Fruit fly (Drosophila melanogaster) whole organism, prepupa: ENCODE results near the gene Pkg21D.

Experiments used
- Blimp-1 ChIP-seq: fragments of 200-800 bp; sonication (Bioruptor generic); optimal IDR thresholded peaks from 3 replicates; lab custom pipeline; 2017; ENCODE audit warnings: missing biosample characterization, missing genetic modification characterization, mild to moderate bottlenecking, moderate library complexity, missing genetic modification reagents
- CG10631 ChIP-seq: fragments of 200-800 bp; sonication (Bioruptor generic); optimal IDR thresholded peaks from 2 replicates; lab custom pipeline; 2016; ENCODE audit warnings: missing biosample characterization, missing genetic modification characterization
- CG11294 ChIP-seq: fragments of 200-800 bp; sonication (Bioruptor generic); IDR thresholded peaks from 2 replicates; pipeline ENCODE4 v1.3.6; 2022; ENCODE audit warnings: missing biosample characterization, missing genetic modification characterization
- CG11902 ChIP-seq: fragments of 200-800 bp; sonication (Bioruptor generic); optimal IDR thresholded peaks from 3 replicates; lab custom pipeline; 2016; ENCODE audit warnings: missing biosample characterization, missing genetic modification characterization
- CG15336 ChIP-seq: fragments of 200-800 bp; sonication (Bioruptor generic); IDR thresholded peaks from 2 replicates; pipeline ENCODE4 v1.3.6; 2022; ENCODE audit warnings: missing biosample characterization, missing genetic modification characterization
- CG16779 ChIP-seq: fragments of 200-800 bp; sonication (Bioruptor generic); optimal IDR thresholded peaks from 3 replicates; lab custom pipeline; 2017; ENCODE audit warnings: missing biosample characterization, mild to moderate bottlenecking, missing genetic modification characterization
- CG32006 ChIP-seq: fragments of 200-800 bp; sonication (Bioruptor generic); optimal IDR thresholded peaks from 3 replicates; lab custom pipeline; 2017; ENCODE audit warnings: missing biosample characterization, mild to moderate bottlenecking, missing genetic modification characterization
- CG34406 ChIP-seq: fragments of 200-800 bp; sonication (Bioruptor generic); optimal IDR thresholded peaks from 3 replicates; lab custom pipeline; 2016; ENCODE audit warnings: missing biosample characterization, missing genetic modification characterization
- CG6163 ChIP-seq: fragments of 200-800 bp; sonication (Bioruptor generic); IDR thresholded peaks from 3 replicates; pipeline ENCODE4 v1.3.6; 2022; ENCODE audit warnings: missing biosample characterization, missing genetic modification characterization
- CG6276 ChIP-seq: fragments of 200-800 bp; sonication (Bioruptor generic); optimal IDR thresholded peaks from 2 replicates; lab custom pipeline; 2017; ENCODE audit warnings: missing biosample characterization, mild to moderate bottlenecking, missing genetic modification characterization
- CG7368 ChIP-seq: fragments of 200-800 bp; sonication (Bioruptor generic); optimal IDR thresholded peaks from 3 replicates; lab custom pipeline; 2016; ENCODE audit warnings: missing biosample characterization, missing genetic modification characterization
- CG8119 ChIP-seq: fragments of 200-800 bp; sonication (Bioruptor generic); IDR thresholded peaks from 3 replicates; pipeline ENCODE4 v1.3.6; 2022; ENCODE audit warnings: missing biosample characterization, missing genetic modification characterization
- CG8632 ChIP-seq: fragments of 200-800 bp; sonication (Bioruptor generic); optimal IDR thresholded peaks from 3 replicates; lab custom pipeline; 2016; ENCODE audit warnings: missing biosample characterization, missing genetic modification characterization
- CG9139 ChIP-seq: fragments of 200-800 bp; sonication (Bioruptor generic); optimal IDR thresholded peaks from 3 replicates; lab custom pipeline; 2017; ENCODE audit warnings: missing biosample characterization, mild to moderate bottlenecking, missing genetic modification characterization
- Eip75B ChIP-seq: fragments of 200-800 bp; sonication (Bioruptor generic); optimal IDR thresholded peaks from 3 replicates; lab custom pipeline; 2016; ENCODE audit warnings: missing biosample characterization, missing genetic modification characterization
- Eip78C ChIP-seq: fragments of 200-800 bp; sonication (Bioruptor generic); peaks from one replicate; lab custom pipeline; 2016; ENCODE audit warnings: missing biosample characterization, missing genetic modification characterization
- Gug ChIP-seq: fragments of 200-800 bp; sonication (Bioruptor generic); IDR thresholded peaks from 2 replicates; pipeline ENCODE4 v1.3.6; 2022; ENCODE audit warnings: missing biosample characterization, missing genetic modification characterization
- Hr39 ChIP-seq: fragments of 200-800 bp; sonication (Bioruptor generic); optimal IDR thresholded peaks from 2 replicates; lab custom pipeline; 2016; ENCODE audit warnings: missing biosample characterization, missing genetic modification characterization
- Hr4 ChIP-seq: fragments of 200-800 bp; sonication (Bioruptor generic); optimal IDR thresholded peaks from 3 replicates; lab custom pipeline; 2016; ENCODE audit warnings: missing biosample characterization, missing genetic modification characterization
- Lpt ChIP-seq: fragments of 200-800 bp; sonication (Bioruptor generic); optimal IDR thresholded peaks from 3 replicates; lab custom pipeline; 2016; ENCODE audit warnings: missing biosample characterization, missing genetic modification characterization
- Sox14 ChIP-seq: fragments of 200-800 bp; sonication (Bioruptor generic); optimal IDR thresholded peaks from 3 replicates; lab custom pipeline; 2016; ENCODE audit warnings: missing biosample characterization, missing genetic modification characterization
- Sox15 ChIP-seq: fragments of 200-800 bp; sonication (Bioruptor generic); optimal IDR thresholded peaks from 3 replicates; lab custom pipeline; 2016; ENCODE audit warnings: missing biosample characterization, missing genetic modification characterization
- achi ChIP-seq: fragments of 200-800 bp; sonication (Bioruptor generic); optimal IDR thresholded peaks from 3 replicates; lab custom pipeline; 2016; ENCODE audit warnings: missing biosample characterization, missing genetic modification characterization
- acj6 ChIP-seq: fragments of 200-800 bp; sonication (Bioruptor generic); optimal IDR thresholded peaks from 3 replicates; lab custom pipeline; 2016; ENCODE audit warnings: missing biosample characterization, missing genetic modification characterization
- cyc ChIP-seq: fragments of 200-800 bp; sonication (Bioruptor generic); optimal IDR thresholded peaks from 3 replicates; lab custom pipeline; 2016; ENCODE audit warnings: missing biosample characterization, missing genetic modification characterization
- eg ChIP-seq: fragments of 200-800 bp; sonication (Bioruptor generic); IDR thresholded peaks from 3 replicates; pipeline ENCODE4 v1.3.6; 2022; ENCODE audit warnings: missing biosample characterization, missing genetic modification characterization
- esn ChIP-seq: fragments of 200-800 bp; sonication (Bioruptor generic); optimal IDR thresholded peaks from 2 replicates; lab custom pipeline; 2016; ENCODE audit warnings: missing biosample characterization, mild to moderate bottlenecking, missing genetic modification characterization, moderate library complexity
- fd85E ChIP-seq: fragments of 200-800 bp; sonication (Bioruptor generic); optimal IDR thresholded peaks from 3 replicates; lab custom pipeline; 2016; ENCODE audit warnings: missing biosample characterization, missing genetic modification characterization
- fkh ChIP-seq: fragments of 200-800 bp; sonication (Bioruptor generic); optimal IDR thresholded peaks from 3 replicates; lab custom pipeline; 2017; ENCODE audit warnings: missing biosample characterization, mild to moderate bottlenecking, missing genetic modification characterization, moderate library complexity
- lz ChIP-seq: fragments of 200-800 bp; sonication (Bioruptor generic); optimal IDR thresholded peaks from 3 replicates; lab custom pipeline; 2016; ENCODE audit warnings: missing biosample characterization, missing genetic modification characterization
- salr ChIP-seq, 2 experiments: fragments of 200-800 bp; sonication (Bioruptor generic); optimal IDR thresholded peaks; 3 replicates each; lab custom pipeline; 2016 to 2018; ENCODE audit warnings: missing biosample characterization in 2 of 2, missing genetic modification characterization in 2 of 2, mild to moderate bottlenecking in 1 of 2
- spab ChIP-seq: fragments of 200-800 bp; sonication (Bioruptor generic); optimal IDR thresholded peaks from 2 replicates; lab custom pipeline; 2017; ENCODE audit warnings: missing biosample characterization, mild to moderate bottlenecking, missing genetic modification characterization, missing genetic modification reagents
- svp ChIP-seq: fragments of 200-800 bp; sonication (Bioruptor generic); peaks from one replicate; lab custom pipeline; 2016; ENCODE audit warnings: missing biosample characterization, missing genetic modification characterization

The Pkg21D gene

DNA sequence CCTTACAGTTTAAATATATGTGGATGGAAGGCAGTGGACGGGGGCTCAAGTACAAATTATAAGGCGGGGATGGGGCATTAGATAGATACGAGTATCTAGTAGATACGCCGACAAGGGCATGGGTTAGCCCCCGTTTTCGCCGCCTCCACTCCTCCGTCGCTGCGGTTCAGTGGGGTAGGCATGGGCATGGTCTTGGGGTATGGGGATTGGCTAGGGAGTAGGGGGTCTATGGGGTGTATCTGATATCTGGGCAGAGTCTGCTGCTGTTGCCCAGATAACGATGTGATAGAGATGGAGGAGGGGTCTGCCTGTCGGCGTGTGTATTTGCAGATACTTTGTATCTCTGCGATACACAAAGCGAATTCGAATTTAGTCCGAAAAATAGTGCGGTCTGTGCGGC is 632 bp downstream of the Pkg21D start:
- TF ChIP-seq achi (GFP tag; lab: Kevin White, UChicago), result no peak
- TF ChIP-seq Eip75B (GFP tag; lab: Kevin White, UChicago), result no peak
- no peak for TF ChIP-seq Sox14
- TF ChIP-seq CG16779, result no peak
- no peak for TF ChIP-seq lz (GFP tag; lab: Kevin White, UChicago)
- no peak for TF ChIP-seq CG8632
- no peak for TF ChIP-seq cyc (GFP tag; lab: Kevin White, UChicago)
- TF ChIP-seq CG15336 (GFP tag; lab: Robert Waterston, UW), result no peak
- TF ChIP-seq Eip78C (GFP tag; lab: Kevin White, UChicago), result no peak
- TF ChIP-seq Blimp-1, result no peak
- TF ChIP-seq Hr39, result no peak
- no peak for TF ChIP-seq CG11902 (GFP tag; lab: Kevin White, UChicago)
- TF ChIP-seq fkh (GFP tag; lab: Kevin White, UChicago), result peak; percentile 53
- peak; percentile 39 for TF ChIP-seq svp (GFP tag; lab: Kevin White, UChicago)
- no peak for TF ChIP-seq fd85E
- no peak for TF ChIP-seq Gug (GFP tag; lab: Robert Waterston, UW)
- TF ChIP-seq Sox15, result no peak

DNA sequence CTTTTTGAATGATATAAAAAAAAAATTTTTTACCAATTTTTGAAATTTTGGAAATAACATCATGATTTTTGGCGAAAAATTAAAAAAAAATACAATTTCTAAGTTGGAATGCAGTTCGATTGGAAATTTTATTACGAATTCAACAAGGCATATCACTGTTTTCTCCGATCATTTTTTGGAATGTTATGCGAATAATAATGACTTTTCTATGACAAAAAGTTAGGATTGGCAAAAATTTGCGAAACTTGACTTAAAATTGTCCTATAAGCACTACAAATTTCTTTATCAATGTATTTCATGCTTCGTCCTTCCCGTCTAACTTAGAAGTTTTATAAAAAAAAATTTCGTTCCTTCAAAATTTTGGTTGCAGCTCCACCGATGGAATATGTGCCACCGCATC is 6.6 kb downstream of the Pkg21D start, which contains the start of gene CG3544:
TSS of gene CG3544 (plus strand) at position 301 of the 400 bp plus-strand sequence.
- no peak for TF ChIP-seq svp (GFP tag; lab: Kevin White, UChicago)
- no peak for TF ChIP-seq salr (GFP tag; optimal IDR thresholded peaks at IDR 0.05; lab: Kevin White, UChicago)
- no peak for TF ChIP-seq fkh (GFP tag; lab: Kevin White, UChicago)
- TF ChIP-seq CG9139 (GFP tag; lab: Kevin White, UChicago), result no peak
- no peak for TF ChIP-seq Hr4 (GFP tag; lab: Kevin White, UChicago)
- no peak for TF ChIP-seq eg (GFP tag; lab: Robert Waterston, UW)
- no peak for TF ChIP-seq CG6163 (GFP tag; lab: Robert Waterston, UW)
- TF ChIP-seq Eip78C (GFP tag; lab: Kevin White, UChicago), result no peak
- no peak for TF ChIP-seq CG7368 (GFP tag; lab: Kevin White, UChicago)
- TF ChIP-seq CG6276, result no peak
- no peak for TF ChIP-seq CG8119 (GFP tag; lab: Robert Waterston, UW)
- TF ChIP-seq Lpt (GFP tag; lab: Kevin White, UChicago), result no peak
- TF ChIP-seq, all 60 proteins: peak for 0

DNA sequence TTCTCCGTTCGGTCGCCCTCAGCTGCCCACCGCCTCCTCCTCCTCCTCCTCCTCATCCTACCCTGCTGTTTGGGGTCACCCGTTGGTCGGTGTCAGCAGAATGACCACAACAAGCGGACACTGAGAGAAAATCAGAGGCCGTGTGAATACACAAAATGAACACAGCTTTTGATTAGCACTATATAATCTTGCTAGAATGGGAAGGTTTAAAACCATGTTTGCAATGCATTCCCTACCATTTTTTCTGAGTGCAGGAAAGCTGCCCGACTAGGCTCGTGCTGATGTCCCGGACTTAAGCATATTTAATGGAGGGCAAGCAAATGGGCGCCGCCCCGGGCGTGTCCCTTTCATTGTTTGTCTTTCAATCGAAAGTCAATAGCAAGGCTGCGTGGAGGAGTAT is 9.7 kb downstream of the Pkg21D start:
- TF ChIP-seq lz (GFP tag; lab: Kevin White, UChicago) (no peak), CG10631 (GFP tag; lab: Kevin White, UChicago) (no peak), CG34406 (no peak), CG9139 (GFP tag; lab: Kevin White, UChicago) (no peak), CG8632 (no peak), Sox14 (no peak), Hr39 (no peak), CG32006 (GFP tag; lab: Kevin White, UChicago) (no peak), salr (GFP tag; optimal IDR thresholded peaks at IDR 0.05; lab: Kevin White, UChicago) (no peak), cyc (GFP tag; lab: Kevin White, UChicago) (no peak), acj6 (GFP tag; lab: Kevin White, UChicago) (no peak), Sox15 (no peak)

DNA sequence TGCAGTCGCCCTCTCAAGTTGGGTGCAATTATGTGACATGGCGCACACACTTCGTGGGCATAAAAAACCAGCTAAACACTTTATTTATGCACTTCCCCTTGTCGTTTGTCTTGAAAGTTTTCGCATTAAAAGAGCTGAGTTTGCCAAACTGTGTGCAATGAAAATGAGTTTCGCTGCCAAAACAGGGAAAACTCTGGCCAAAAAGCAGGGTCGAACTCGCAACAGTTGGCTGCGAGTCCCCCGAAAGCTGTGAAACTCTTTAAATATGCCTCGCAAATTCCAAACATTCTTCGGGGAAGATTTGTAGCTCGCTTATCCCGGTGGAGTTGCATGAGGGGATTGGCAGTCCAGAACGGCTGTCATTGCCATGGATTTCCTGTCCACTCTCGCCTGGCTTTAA is 10.4 kb downstream of the Pkg21D start, which contains the start of gene Gr21a:
TSS of gene Gr21a (plus strand) at position 301 of the 400 bp plus-strand sequence.
- TF ChIP-seq CG11294 (GFP tag; lab: Robert Waterston, UW) (no peak), CG11902 (GFP tag; lab: Kevin White, UChicago) (no peak), esn (GFP tag; lab: Kevin White, UChicago) (no peak), CG32006 (GFP tag; lab: Kevin White, UChicago) (no peak), spab (GFP tag; lab: Kevin White, UChicago) (no peak), CG8119 (GFP tag; lab: Robert Waterston, UW) (no peak), Sox15 (no peak), CG9139 (GFP tag; lab: Kevin White, UChicago) (no peak)

DNA sequence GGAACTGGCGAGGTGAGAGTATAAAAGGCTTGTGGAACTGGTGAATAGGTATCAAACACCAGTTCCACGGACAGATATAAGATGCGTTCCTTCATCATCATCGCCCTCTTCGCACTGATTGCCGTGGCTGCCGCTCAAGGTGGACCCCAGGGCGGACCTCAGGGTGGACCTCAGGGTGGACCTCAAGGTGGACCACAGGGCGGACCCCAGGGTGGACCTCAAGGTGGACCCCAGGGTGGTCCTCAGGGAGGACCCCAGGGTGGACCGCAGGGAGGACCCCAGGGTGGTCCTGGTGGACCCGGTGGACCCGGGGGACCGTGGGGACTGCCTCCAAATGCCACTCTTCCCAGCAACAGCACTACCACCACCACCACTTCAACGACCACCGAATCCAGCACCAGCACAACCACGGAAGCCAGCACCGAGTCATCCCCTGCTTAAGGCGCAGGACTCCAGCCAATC is 11.4 kb downstream of the Pkg21D start, which contains the start of gene CG13947:
TSS of gene CG13947 (plus strand) at position 51 of the 462 bp plus-strand sequence.
- no peak for TF ChIP-seq salr (GFP tag; optimal IDR thresholded peaks at IDR 0.05; lab: Kevin White, UChicago)
- TF ChIP-seq Hr39, result no peak
